Fruit fly (Drosophila melanogaster) whole organism: ENCODE data around the gene CG9992.

Experiments used
- EcR ChIP-seq, 2 experiments: fragments of >200 bp; optimal IDR thresholded peaks; 2 replicates each; lab custom pipeline; 2017; ENCODE audit warnings: missing biosample characterization in 2 of 2, missing genetic modification characterization in 2 of 2, missing genetic modification reagents in 2 of 2
- pan ChIP-seq: fragments of >200 bp; optimal IDR thresholded peaks from 2 replicates; lab custom pipeline; 2017
- psq ChIP-seq: fragments of >200 bp; optimal IDR thresholded peaks from 2 replicates; lab custom pipeline; 2017
- usp ChIP-seq: fragments of >200 bp; optimal IDR thresholded peaks from 2 replicates; lab custom pipeline; 2017; ENCODE audit warnings: missing biosample characterization, missing genetic modification characterization, mixed read lengths

dm6 chrX:16391397-16391796, 6.7 kb upstream of the CG9992 start, which contains the start of the genes TH1 and mei-41:
- TF ChIP-seq psq (no peak), usp (GFP tag; lab: Kevin White, UChicago) (no peak), EcR (GFP tag; optimal IDR thresholded peaks at IDR 0.05; lab: Kevin White, UChicago) (no peak), pan (lab: Kevin White, UChicago) (no peak)
